Fruit fly (Drosophila melanogaster): ENCODE data around the gene Trpgamma.
A peak's percentile ranks its signal among the peaks of the same experiment; 100 is the strongest.

DNA sequence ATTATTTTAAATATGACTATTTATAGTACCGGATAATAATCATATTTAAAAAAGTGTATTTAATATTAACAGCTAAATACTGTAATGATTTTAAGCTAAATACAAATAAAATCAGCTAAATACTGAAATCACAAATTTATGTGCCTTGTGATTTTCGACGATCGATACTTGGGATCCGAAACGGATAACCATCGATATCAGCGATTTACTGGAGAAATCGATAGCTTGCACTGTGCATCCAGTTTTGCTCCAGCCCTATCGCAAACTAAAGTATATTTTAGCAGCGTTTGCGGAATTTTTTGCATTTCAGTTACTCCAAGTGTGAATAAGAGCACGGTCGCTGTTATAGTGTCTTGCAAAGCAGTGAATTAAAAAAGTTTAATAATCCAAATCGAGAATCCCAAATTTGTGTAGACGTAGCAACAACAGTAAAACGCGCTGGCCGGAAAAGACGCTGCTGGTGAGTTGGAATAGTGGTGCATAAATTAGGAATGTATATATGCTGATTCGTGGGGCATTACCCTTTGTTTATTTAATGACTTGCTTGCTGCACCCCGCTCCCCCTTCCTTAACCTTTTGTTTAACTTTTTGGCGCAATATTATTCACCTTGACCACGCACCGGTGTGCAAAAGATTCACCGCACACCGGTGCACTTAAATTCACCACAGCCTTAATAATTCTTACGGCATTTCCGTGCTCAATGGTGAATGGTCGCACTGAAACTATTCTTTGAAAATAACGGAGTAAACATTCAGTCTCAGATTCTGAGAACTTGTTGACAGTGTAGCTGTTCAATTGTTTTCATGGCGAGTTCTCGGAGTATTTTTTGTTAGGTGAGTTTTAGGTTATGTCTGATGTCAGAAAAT lies 3.5 kb upstream of the Trpgamma start, which contains the start of the genes grp and squ:
- TF ChIP-seq net (GFP tag; optimal IDR thresholded peaks at IDR 0.05): no peak
- no peak for TF ChIP-seq CG11762 (GFP tag; optimal IDR thresholded peaks at IDR 0.05; ENCODE audit: insufficient read depth)
- TF ChIP-seq eg (GFP tag; IDR thresholded peaks at IDR 0.05): no peak
- TF ChIP-seq Eip93F (GFP tag; optimal IDR thresholded peaks at IDR 0.05): no peak
- peak; percentile 73 for TF ChIP-seq Eip78C (GFP tag)
- no peak for TF ChIP-seq Blimp-1 (GFP tag; optimal IDR thresholded peaks at IDR 0.05)
- no peak for TF ChIP-seq Ets21C (GFP tag; optimal IDR thresholded peaks at IDR 0.05)
- TF ChIP-seq CG6792 (GFP tag; optimal IDR thresholded peaks at IDR 0.05): no peak

Data from whole organism, prepupa.